Fruit fly (Drosophila melanogaster) whole organism, wandering third instar larva: Measurements from ENCODE around the gene Ccp84Aa.

Experiments
- Abd-B ChIP-seq: fragments of >200 bp; optimal IDR thresholded peaks from 2 replicates; lab custom pipeline; 2017; ENCODE audit warnings: missing biosample characterization, missing genetic modification characterization
- CG9705 ChIP-seq: fragments of 200-800 bp; sonication (Bioruptor generic); optimal IDR thresholded peaks from 2 replicates; lab custom pipeline; 2018; ENCODE audit warnings: missing biosample characterization, mild to moderate bottlenecking, missing genetic modification characterization
- CrebA ChIP-seq: fragments of 200-800 bp; sonication (Bioruptor generic); optimal IDR thresholded peaks from 2 replicates; lab custom pipeline; 2016; ENCODE audit warnings: missing biosample characterization, mild to moderate bottlenecking, missing genetic modification characterization, borderline replicate concordance
- Dfd ChIP-seq: fragments of >200 bp; optimal IDR thresholded peaks from 2 replicates; lab custom pipeline; 2017; ENCODE audit warnings: missing biosample characterization, missing genetic modification characterization
- Dif ChIP-seq: fragments of 200-275, 200-300 bp; sonication (Bioruptor generic); optimal IDR thresholded peaks from 2 replicates; lab custom pipeline; 2018; ENCODE audit warnings: missing biosample characterization, missing genetic modification characterization; ENCODE audit not compliant: partially characterized antibody
- GATAd ChIP-seq: sonication (Bioruptor generic); optimal IDR thresholded peaks from 2 replicates; lab custom pipeline; 2016; ENCODE audit warnings: missing biosample characterization, missing genetic modification characterization
- HLH106 ChIP-seq: fragments of 200-800 bp; optimal IDR thresholded peaks from 3 replicates; lab custom pipeline; 2019; ENCODE audit warnings: missing biosample characterization, mild to moderate bottlenecking, missing genetic modification characterization, moderate library complexity
- Hr78 ChIP-seq: fragments of >200 bp; optimal IDR thresholded peaks from 2 replicates; lab custom pipeline; 2017; ENCODE audit warnings: missing biosample characterization, missing genetic modification characterization
- Hr83 ChIP-seq: fragments of 200-300 bp; sonication (Bioruptor generic); optimal IDR thresholded peaks from 2 replicates; lab custom pipeline; 2016; ENCODE audit warnings: missing biosample characterization, mild to moderate bottlenecking, missing genetic modification characterization, moderate library complexity; ENCODE audit not compliant: poor library complexity, severe bottlenecking
- Jra ChIP-seq: sonication (Bioruptor generic); optimal IDR thresholded peaks from 2 replicates; lab custom pipeline; 2016; ENCODE audit warnings: missing biosample characterization, missing genetic modification characterization
- Mio ChIP-seq: sonication (Bioruptor generic); optimal IDR thresholded peaks from 2 replicates; lab custom pipeline; 2016; ENCODE audit warnings: missing biosample characterization, missing genetic modification characterization
- Myc ChIP-seq: fragments of >200 bp; optimal IDR thresholded peaks from 2 replicates; lab custom pipeline; 2017
- OdsH ChIP-seq: fragments of 200-800 bp; sonication (Bioruptor generic); optimal IDR thresholded peaks from 2 replicates; lab custom pipeline; 2016; ENCODE audit warnings: missing biosample characterization, mild to moderate bottlenecking, missing genetic modification characterization
- Sp1 ChIP-seq: fragments of 200-800 bp; sonication (Bioruptor generic); optimal IDR thresholded peaks from 3 replicates; lab custom pipeline; 2019; ENCODE audit warnings: missing biosample characterization, mild to moderate bottlenecking, missing genetic modification characterization, moderate library complexity
- Vsx2 ChIP-seq: fragments of 200-300, 225-300 bp; sonication (Bioruptor generic); optimal IDR thresholded peaks from 2 replicates; lab custom pipeline; 2018; ENCODE audit warnings: missing biosample characterization, missing genetic modification characterization; ENCODE audit not compliant: partially characterized antibody
- brk ChIP-seq: fragments of 200-800 bp; sonication (Bioruptor generic); optimal IDR thresholded peaks from 2 replicates; lab custom pipeline; 2016; ENCODE audit warnings: missing biosample characterization, mild to moderate bottlenecking, missing genetic modification characterization
- dl ChIP-seq, 2 experiments: fragments of 175-275, 200-275 bp in 1 of 2; fragments of 200-275 bp in 1 of 2; sonication (Bioruptor generic); optimal IDR thresholded peaks; lab custom pipeline; 2018; ENCODE audit warnings: mild to moderate bottlenecking in 2 of 2, missing biosample characterization in 2 of 2, missing genetic modification characterization in 2 of 2, moderate library complexity in 2 of 2; ENCODE audit not compliant: partially characterized antibody in 2 of 2, insufficient read depth in 1 of 2
- dmrt93B ChIP-seq: fragments of 200-800 bp; sonication (Bioruptor generic); optimal IDR thresholded peaks from 2 replicates; lab custom pipeline; 2018; ENCODE audit warnings: missing biosample characterization, mild to moderate bottlenecking, missing genetic modification characterization
- dsf ChIP-seq: sonication (Bioruptor generic); optimal IDR thresholded peaks from 2 replicates; lab custom pipeline; 2016; ENCODE audit warnings: missing biosample characterization, missing genetic modification characterization, borderline replicate concordance
- ey ChIP-seq: fragments of 200-800 bp; sonication (Bioruptor generic); optimal IDR thresholded peaks from 2 replicates; lab custom pipeline; 2016; ENCODE audit warnings: missing biosample characterization, missing genetic modification characterization
- foxo ChIP-seq, 2 experiments: fragments of 200-800 bp; sonication (Bioruptor generic); optimal IDR thresholded peaks; 2 replicates in 1 of 2; 3 replicates in 1 of 2; lab custom pipeline; 2016 to 2017; ENCODE audit warnings: missing biosample characterization in 2 of 2, missing genetic modification characterization in 2 of 2
- fru ChIP-seq: fragments of 200-800 bp; sonication (Bioruptor generic); optimal IDR thresholded peaks from 3 replicates; lab custom pipeline; 2016; ENCODE audit warnings: missing biosample characterization, mild to moderate bottlenecking, missing genetic modification characterization
- h ChIP-seq: fragments of 200-800 bp; sonication (Bioruptor generic); optimal IDR thresholded peaks from 3 replicates; lab custom pipeline; 2016; ENCODE audit warnings: missing biosample characterization, mild to moderate bottlenecking, missing genetic modification characterization
- pan ChIP-seq: fragments of >200 bp; optimal IDR thresholded peaks from 2 replicates; lab custom pipeline; 2017
- psq ChIP-seq: fragments of 200-800 bp; sonication (Bioruptor generic); optimal IDR thresholded peaks from 3 replicates; lab custom pipeline; 2017; ENCODE audit warnings: missing biosample characterization, mild to moderate bottlenecking, missing genetic modification characterization, moderate library complexity
- rgr ChIP-seq: fragments of 200-800 bp; sonication (Bioruptor generic); optimal IDR thresholded peaks from 3 replicates; lab custom pipeline; 2016; ENCODE audit warnings: missing biosample characterization, mild to moderate bottlenecking, missing genetic modification characterization
- sage ChIP-seq: fragments of 200-800 bp; sonication (Bioruptor generic); optimal IDR thresholded peaks from 2 replicates; lab custom pipeline; 2016; ENCODE audit warnings: missing biosample characterization, mild to moderate bottlenecking, missing genetic modification characterization
- sv ChIP-seq: fragments of 200-800 bp; sonication (Bioruptor generic); optimal IDR thresholded peaks from 3 replicates; lab custom pipeline; 2016; ENCODE audit warnings: missing biosample characterization, missing genetic modification characterization
- usp ChIP-seq: fragments of >200 bp; optimal IDR thresholded peaks from 2 replicates; lab custom pipeline; 2017; ENCODE audit warnings: missing biosample characterization, missing genetic modification characterization

The Ccp84Aa gene

DNA sequence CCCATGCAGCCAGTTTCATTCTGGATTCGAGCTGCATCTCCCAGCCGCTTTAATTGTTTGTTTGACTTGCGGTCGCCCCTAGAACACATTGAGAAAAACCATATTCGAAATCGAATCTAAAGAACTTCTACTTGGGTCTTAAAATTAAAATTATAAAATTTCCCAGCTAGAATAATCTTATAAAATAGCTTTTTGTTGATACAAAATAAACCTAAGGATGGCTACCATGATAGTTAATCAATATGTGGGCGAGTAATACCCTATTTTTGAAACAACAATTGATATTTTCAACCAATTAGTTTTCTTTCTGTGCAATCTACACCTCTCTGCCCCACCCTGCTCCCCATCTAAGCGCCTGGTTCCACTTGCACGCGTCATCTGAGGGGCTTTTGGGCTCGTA, 29.3 kb upstream of the Ccp84Aa start:
- TF ChIP-seq ey (GFP tag; lab: Kevin White, UChicago) (peak; percentile 29), h (peak; percentile 48), GATAd (GFP tag; lab: Kevin White, UChicago) (no peak), HLH106 (tag; lab: Kevin White, UChicago) (peak; percentile 42), fru (GFP tag; lab: Kevin White, UChicago) (peak; percentile 32)

DNA sequence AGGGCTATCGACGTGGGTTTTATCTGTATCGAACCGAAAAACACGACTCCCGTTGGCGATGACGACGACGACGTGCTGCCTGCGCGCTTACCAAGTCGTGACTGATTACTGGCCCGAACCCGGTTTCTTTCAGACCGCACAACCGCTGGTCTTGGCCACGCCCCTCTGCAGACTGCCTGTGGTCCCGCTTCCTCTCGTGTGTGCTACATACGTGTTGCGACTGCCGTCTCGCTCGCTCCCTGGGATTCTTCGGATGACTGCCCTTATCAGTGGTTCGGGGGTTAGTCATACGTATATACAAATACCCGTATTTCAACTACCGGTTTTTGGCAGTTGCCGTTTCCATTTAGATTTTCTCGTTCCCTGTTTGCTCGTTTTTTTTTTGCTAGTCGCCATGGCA, 25.4 kb upstream of the Ccp84Aa start, which contains the start of gene lab:
Gene lab, minus strand, starts transcription at position 111 of the 400 bp plus-strand sequence.
- TF ChIP-seq dsf (no peak), dl (GFP tag; optimal IDR thresholded peaks at IDR 0.05; lab: Kevin White, UChicago; ENCODE audit: insufficient read depth in 1 of 2, partially characterized antibody in 2 of 2) (peak; percentile 44 to 52), pan (lab: Kevin White, UChicago) (no peak), Dif (GFP tag; lab: Kevin White, UChicago) (peak; percentile 84), CrebA (GFP tag; lab: Kevin White, UChicago) (no peak), Dfd (no peak), GATAd (GFP tag; lab: Kevin White, UChicago) (peak; percentile 73), CG9705 (GFP tag; lab: Kevin White, UChicago) (no peak), Vsx2 (GFP tag; lab: Kevin White, UChicago) (peak; percentile 78), Jra (GFP tag; lab: Kevin White, UChicago) (peak; percentile 61)
- TF ChIP-seq, all 38 proteins: peak for 5

DNA sequence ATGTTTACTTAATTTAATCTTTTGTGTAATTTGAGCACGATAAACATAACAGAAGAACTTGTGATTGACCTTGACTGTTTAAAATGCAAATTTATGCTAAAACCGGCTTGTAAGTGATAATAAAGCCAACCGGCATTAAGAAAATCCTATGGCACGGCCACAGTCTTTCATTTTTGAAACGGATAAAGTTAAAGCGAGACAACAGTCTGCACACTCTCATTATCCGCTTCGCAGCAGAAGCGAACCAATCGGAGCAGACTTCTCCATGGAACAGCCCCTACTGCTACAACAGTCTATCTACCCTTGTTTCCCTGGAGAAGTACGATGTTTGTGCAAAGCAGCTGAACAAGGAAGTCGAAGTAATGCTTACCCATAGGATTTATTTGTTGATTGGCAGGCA, 20.7 kb upstream of the Ccp84Aa start:
- no peak for TF ChIP-seq Hr83 (GFP tag; lab: Kevin White, UChicago)
- no peak for TF ChIP-seq Myc (lab: Kevin White, UChicago)
- no peak for TF ChIP-seq CrebA (GFP tag; lab: Kevin White, UChicago)
- TF ChIP-seq dl (GFP tag; optimal IDR thresholded peaks at IDR 0.05; lab: Kevin White, UChicago; ENCODE audit: insufficient read depth in 1 of 2, partially characterized antibody in 2 of 2): no peak
- no peak for TF ChIP-seq dmrt93B (GFP tag; lab: Kevin White, UChicago)
- TF ChIP-seq Vsx2 (GFP tag; lab: Kevin White, UChicago): no peak
- no peak for TF ChIP-seq dsf
- TF ChIP-seq pan (lab: Kevin White, UChicago): no peak
- TF ChIP-seq, all 38 proteins: peak for 0

DNA sequence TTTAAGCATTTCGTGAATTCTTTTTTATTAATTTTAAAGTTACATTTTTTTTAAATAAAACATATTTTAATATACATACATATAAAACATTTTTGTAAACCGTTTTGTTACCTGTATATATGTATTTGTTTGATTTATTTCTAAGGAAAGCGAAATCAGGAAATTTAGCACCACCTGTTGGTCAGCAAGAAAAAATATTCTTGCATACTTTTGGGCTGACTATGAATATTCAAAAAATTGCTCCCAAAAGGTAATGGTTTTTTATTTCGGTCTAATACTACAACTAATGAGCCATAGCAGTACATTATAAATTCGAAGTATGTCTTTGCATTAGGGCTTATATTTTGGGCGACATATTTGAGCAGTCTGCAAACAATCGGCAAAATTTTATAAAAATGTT, 20.2 kb upstream of the Ccp84Aa start:
- TF ChIP-seq Myc (lab: Kevin White, UChicago) (peak; percentile 15), sage (GFP tag; lab: Kevin White, UChicago) (no peak)

DNA sequence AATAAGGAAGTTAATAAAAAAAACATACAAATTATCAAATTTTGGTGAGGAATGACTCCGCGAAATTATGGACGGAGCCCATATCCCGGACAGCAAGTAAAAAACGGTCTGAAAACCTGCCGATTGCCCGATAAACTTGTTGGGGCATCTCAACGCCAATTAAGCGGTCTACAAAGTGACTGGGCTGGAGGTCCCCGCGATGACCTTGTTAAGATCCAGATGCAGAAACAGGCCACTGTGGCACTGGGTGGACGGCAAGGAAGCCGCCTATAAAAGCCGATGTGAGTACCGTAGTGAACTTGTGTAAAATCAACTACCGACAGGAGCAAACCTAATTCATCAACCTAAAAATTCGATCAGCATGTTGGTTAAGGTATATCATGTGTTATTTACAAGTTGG, 19.7 kb upstream of the Ccp84Aa start, which contains the start of gene Edg84A:
Gene Edg84A, plus strand, starts transcription at position 301 of the 400 bp plus-strand sequence.
- TF ChIP-seq dmrt93B (GFP tag; lab: Kevin White, UChicago) (no peak), Dfd (no peak), Dif (GFP tag; lab: Kevin White, UChicago) (no peak), psq (GFP tag; lab: Kevin White, UChicago) (no peak), foxo (GFP tag; optimal IDR thresholded peaks at IDR 0.05; lab: Kevin White, UChicago) (no peak), brk (no peak), Hr78 (GFP tag; lab: Kevin White, UChicago) (no peak), CrebA (GFP tag; lab: Kevin White, UChicago) (no peak)

DNA sequence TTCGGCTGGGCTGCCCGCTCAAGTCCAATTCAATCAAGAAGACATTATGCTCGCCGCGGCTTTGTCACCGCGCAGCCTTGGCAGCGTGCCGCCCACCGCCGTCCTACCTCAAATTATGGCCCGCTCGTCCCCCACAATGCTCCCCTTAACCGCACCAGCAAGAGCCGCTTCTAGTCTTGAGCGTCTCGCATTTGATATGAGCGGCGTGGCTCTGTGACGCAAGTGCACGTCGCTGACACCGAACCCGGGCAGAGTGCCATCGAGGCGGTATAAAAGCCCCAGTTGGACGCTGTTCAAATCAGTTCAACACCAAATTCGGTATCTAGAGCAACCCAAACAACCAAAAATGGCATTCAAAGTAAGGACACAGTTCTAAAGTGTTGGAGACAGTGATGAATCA, 17.5 kb upstream of the Ccp84Aa start, which contains the start of gene Ccp84Ag:
Gene Ccp84Ag, plus strand, starts transcription at position 301 of the 400 bp plus-strand sequence.
- no peak for TF ChIP-seq Abd-B
- no peak for TF ChIP-seq usp (GFP tag; lab: Kevin White, UChicago)
- no peak for TF ChIP-seq Myc (lab: Kevin White, UChicago)
- TF ChIP-seq rgr: no peak
- no peak for TF ChIP-seq psq (GFP tag; lab: Kevin White, UChicago)
- TF ChIP-seq sv (GFP tag; lab: Kevin White, UChicago): no peak
- TF ChIP-seq OdsH (GFP tag; lab: Kevin White, UChicago): no peak
- no peak for TF ChIP-seq pan (lab: Kevin White, UChicago)
- TF ChIP-seq sage (GFP tag; lab: Kevin White, UChicago): no peak
- no peak for TF ChIP-seq Dfd
- TF ChIP-seq Sp1 (GFP tag; lab: Kevin White, UChicago): no peak
- no peak for TF ChIP-seq Mio (GFP tag; lab: Kevin White, UChicago)
- TF ChIP-seq CG9705 (GFP tag; lab: Kevin White, UChicago): no peak
- TF ChIP-seq dl (GFP tag; optimal IDR thresholded peaks at IDR 0.05; lab: Kevin White, UChicago; ENCODE audit: insufficient read depth in 1 of 2, partially characterized antibody in 2 of 2): no peak
